Fruit fly (Drosophila melanogaster) whole organism, prepupa: ENCODE data around the gene Prosbeta7.

Experiments
- Blimp-1 ChIP-seq: fragments of 200-800 bp; sonication (Bioruptor generic); optimal IDR thresholded peaks from 3 replicates; lab custom pipeline; 2017; ENCODE audit warnings: missing biosample characterization, missing genetic modification characterization, mild to moderate bottlenecking, moderate library complexity, missing genetic modification reagents
- CG10631 ChIP-seq: fragments of 200-800 bp; sonication (Bioruptor generic); optimal IDR thresholded peaks from 2 replicates; lab custom pipeline; 2016; ENCODE audit warnings: missing biosample characterization, missing genetic modification characterization
- CG11294 ChIP-seq: fragments of 200-800 bp; sonication (Bioruptor generic); IDR thresholded peaks from 2 replicates; pipeline ENCODE4 v1.3.6; 2022; ENCODE audit warnings: missing biosample characterization, missing genetic modification characterization
- CG15336 ChIP-seq: fragments of 200-800 bp; sonication (Bioruptor generic); IDR thresholded peaks from 2 replicates; pipeline ENCODE4 v1.3.6; 2022; ENCODE audit warnings: missing biosample characterization, missing genetic modification characterization
- CG1621 ChIP-seq: fragments of 200-800 bp; sonication (Bioruptor generic); optimal IDR thresholded peaks from 3 replicates; lab custom pipeline; 2018; ENCODE audit warnings: missing biosample characterization, mild to moderate bottlenecking, missing genetic modification characterization
- CG31627 ChIP-seq: fragments of 200-800 bp; sonication (Bioruptor generic); optimal IDR thresholded peaks from 3 replicates; lab custom pipeline; 2016; ENCODE audit warnings: missing biosample characterization, missing genetic modification characterization
- CG3919 ChIP-seq: fragments of 200-800 bp; sonication (Bioruptor generic); optimal IDR thresholded peaks from 3 replicates; lab custom pipeline; 2016; ENCODE audit warnings: missing biosample characterization, missing genetic modification characterization
- CG4318 ChIP-seq: fragments of 200-800 bp; sonication (Bioruptor generic); optimal IDR thresholded peaks from 3 replicates; lab custom pipeline; 2017; ENCODE audit warnings: missing biosample characterization, mild to moderate bottlenecking, missing genetic modification characterization
- CG6163 ChIP-seq: fragments of 200-800 bp; sonication (Bioruptor generic); IDR thresholded peaks from 3 replicates; pipeline ENCODE4 v1.3.6; 2022; ENCODE audit warnings: missing biosample characterization, missing genetic modification characterization
- CG6792 ChIP-seq: fragments of 200-800 bp; sonication (Bioruptor generic); optimal IDR thresholded peaks from 3 replicates; lab custom pipeline; 2016; ENCODE audit warnings: missing biosample characterization, missing genetic modification characterization
- CG6808 ChIP-seq: fragments of 200-800 bp; sonication (Bioruptor generic); optimal IDR thresholded peaks from 3 replicates; lab custom pipeline; 2017; ENCODE audit warnings: missing biosample characterization, missing genetic modification characterization, mild to moderate bottlenecking, moderate library complexity, missing genetic modification reagents
- CG6854 ChIP-seq: fragments of 200-800 bp; sonication (Bioruptor generic); optimal IDR thresholded peaks from 2 replicates; lab custom pipeline; 2017; ENCODE audit warnings: missing biosample characterization, mild to moderate bottlenecking, missing genetic modification characterization
- CG9139 ChIP-seq: fragments of 200-800 bp; sonication (Bioruptor generic); optimal IDR thresholded peaks from 3 replicates; lab custom pipeline; 2017; ENCODE audit warnings: missing biosample characterization, mild to moderate bottlenecking, missing genetic modification characterization
- Eip75B ChIP-seq: fragments of 200-800 bp; sonication (Bioruptor generic); optimal IDR thresholded peaks from 3 replicates; lab custom pipeline; 2016; ENCODE audit warnings: missing biosample characterization, missing genetic modification characterization
- Eip78C ChIP-seq: fragments of 200-800 bp; sonication (Bioruptor generic); peaks from one replicate; lab custom pipeline; 2016; ENCODE audit warnings: missing biosample characterization, missing genetic modification characterization
- Eip93F ChIP-seq: fragments of 200-800 bp; sonication (Bioruptor generic); optimal IDR thresholded peaks from 2 replicates; lab custom pipeline; 2016; ENCODE audit warnings: missing biosample characterization, mild to moderate bottlenecking, missing genetic modification characterization
- Ets96B ChIP-seq: fragments of 200-800 bp; optimal IDR thresholded peaks from 2 replicates; lab custom pipeline; 2019; ENCODE audit warnings: missing biosample characterization, mild to moderate bottlenecking, missing genetic modification characterization, moderate library complexity
- Hr39 ChIP-seq: fragments of 200-800 bp; sonication (Bioruptor generic); optimal IDR thresholded peaks from 2 replicates; lab custom pipeline; 2016; ENCODE audit warnings: missing biosample characterization, missing genetic modification characterization
- OdsH ChIP-seq: fragments of 200-800 bp; sonication (Bioruptor generic); optimal IDR thresholded peaks from 3 replicates; lab custom pipeline; 2016; ENCODE audit warnings: missing biosample characterization, missing genetic modification characterization
- Sox102F ChIP-seq: fragments of 200-800 bp; sonication (Bioruptor generic); optimal IDR thresholded peaks from 2 replicates; lab custom pipeline; 2016; ENCODE audit warnings: missing biosample characterization, mild to moderate bottlenecking, missing genetic modification characterization
- Sox15 ChIP-seq: fragments of 200-800 bp; sonication (Bioruptor generic); optimal IDR thresholded peaks from 3 replicates; lab custom pipeline; 2016; ENCODE audit warnings: missing biosample characterization, missing genetic modification characterization
- achi ChIP-seq: fragments of 200-800 bp; sonication (Bioruptor generic); optimal IDR thresholded peaks from 3 replicates; lab custom pipeline; 2016; ENCODE audit warnings: missing biosample characterization, missing genetic modification characterization
- dac ChIP-seq: fragments of 200-800 bp; sonication (Bioruptor generic); optimal IDR thresholded peaks from 2 replicates; lab custom pipeline; 2017; ENCODE audit warnings: missing biosample characterization, mild to moderate bottlenecking, missing genetic modification characterization
- dsx ChIP-seq: fragments of 200-800 bp; optimal IDR thresholded peaks from 3 replicates; lab custom pipeline; 2019; ENCODE audit warnings: missing biosample characterization, mild to moderate bottlenecking, missing genetic modification characterization, moderate library complexity; ENCODE audit not compliant: poor library complexity, severe bottlenecking
- eg ChIP-seq: fragments of 200-800 bp; sonication (Bioruptor generic); IDR thresholded peaks from 3 replicates; pipeline ENCODE4 v1.3.6; 2022; ENCODE audit warnings: missing biosample characterization, missing genetic modification characterization
- esn ChIP-seq: fragments of 200-800 bp; sonication (Bioruptor generic); optimal IDR thresholded peaks from 2 replicates; lab custom pipeline; 2016; ENCODE audit warnings: missing biosample characterization, mild to moderate bottlenecking, missing genetic modification characterization, moderate library complexity
- fkh ChIP-seq: fragments of 200-800 bp; sonication (Bioruptor generic); optimal IDR thresholded peaks from 3 replicates; lab custom pipeline; 2017; ENCODE audit warnings: missing biosample characterization, mild to moderate bottlenecking, missing genetic modification characterization, moderate library complexity
- salr ChIP-seq, 2 experiments: fragments of 200-800 bp; sonication (Bioruptor generic); optimal IDR thresholded peaks; 3 replicates each; lab custom pipeline; 2016 to 2018; ENCODE audit warnings: missing biosample characterization in 2 of 2, missing genetic modification characterization in 2 of 2, mild to moderate bottlenecking in 1 of 2
- spab ChIP-seq: fragments of 200-800 bp; sonication (Bioruptor generic); optimal IDR thresholded peaks from 2 replicates; lab custom pipeline; 2017; ENCODE audit warnings: missing biosample characterization, mild to moderate bottlenecking, missing genetic modification characterization, missing genetic modification reagents
- ss ChIP-seq, 2 experiments: fragments of 200-800 bp; sonication (Bioruptor generic); optimal IDR thresholded peaks; 2 replicates in 1 of 2; 3 replicates in 1 of 2; lab custom pipeline; 2017 to 2018; ENCODE audit warnings: mild to moderate bottlenecking in 2 of 2, missing biosample characterization in 2 of 2, missing genetic modification characterization in 2 of 2, moderate library complexity in 1 of 2
- svp ChIP-seq: fragments of 200-800 bp; sonication (Bioruptor generic); peaks from one replicate; lab custom pipeline; 2016; ENCODE audit warnings: missing biosample characterization, missing genetic modification characterization
- vri ChIP-seq: fragments of 200-800 bp; sonication (Bioruptor generic); optimal IDR thresholded peaks from 3 replicates; lab custom pipeline; 2016; ENCODE audit warnings: missing biosample characterization, mild to moderate bottlenecking, missing genetic modification characterization

The Prosbeta7 gene

DNA sequence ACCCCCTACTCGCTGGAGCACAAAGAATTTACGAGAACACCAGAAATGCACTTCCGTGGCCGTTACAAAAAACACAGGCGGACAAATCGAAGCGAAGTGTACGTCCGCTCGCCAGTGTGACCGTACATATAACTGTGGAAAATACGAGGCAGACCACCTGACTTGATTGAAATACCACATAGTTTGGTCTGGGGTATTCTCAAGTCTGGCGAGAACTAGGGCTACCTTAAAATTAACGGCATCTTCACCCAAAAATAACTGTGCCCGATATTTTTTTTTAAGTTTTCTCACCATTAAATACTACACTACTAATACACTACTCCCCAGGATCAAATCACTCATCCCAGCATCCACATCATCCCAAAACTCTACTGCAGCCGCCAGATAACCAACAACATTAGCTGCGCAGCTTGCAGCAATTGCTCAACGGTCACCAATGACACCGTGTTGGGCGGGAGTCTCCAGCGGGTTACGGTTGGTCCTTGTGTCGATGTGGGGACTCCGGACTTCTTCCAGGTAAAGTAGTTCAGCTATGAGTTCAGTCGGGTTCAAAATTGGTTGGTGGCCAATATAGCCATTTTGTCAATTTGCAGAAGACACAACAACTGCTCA lies 10.1 kb upstream of the Prosbeta7 start, which contains the start of gene Cerk (continued):
- no peak for TF ChIP-seq CG11294 (GFP tag; lab: Robert Waterston, UW)
- TF ChIP-seq CG4318 = no peak
- no peak for TF ChIP-seq dac (GFP tag; lab: Kevin White, UChicago)
- TF ChIP-seq Sox102F (GFP tag; lab: Kevin White, UChicago) = no peak
- no peak for TF ChIP-seq Eip75B (GFP tag; lab: Kevin White, UChicago)
- peak; percentile 40 for TF ChIP-seq CG1621 (tag; lab: Kevin White, UChicago)
- no peak for TF ChIP-seq CG10631
- peak in 1 of 2 experiments; percentile 6 for TF ChIP-seq salr (GFP tag; optimal IDR thresholded peaks at IDR 0.05; lab: Kevin White, UChicago)
- TF ChIP-seq CG31627 (GFP tag; lab: Kevin White, UChicago) = peak; percentile 23
- TF ChIP-seq CG3919 (GFP tag; lab: Kevin White, UChicago) = peak; percentile 61
- no peak for TF ChIP-seq Blimp-1 (GFP tag; lab: Kevin White, UChicago)

DNA sequence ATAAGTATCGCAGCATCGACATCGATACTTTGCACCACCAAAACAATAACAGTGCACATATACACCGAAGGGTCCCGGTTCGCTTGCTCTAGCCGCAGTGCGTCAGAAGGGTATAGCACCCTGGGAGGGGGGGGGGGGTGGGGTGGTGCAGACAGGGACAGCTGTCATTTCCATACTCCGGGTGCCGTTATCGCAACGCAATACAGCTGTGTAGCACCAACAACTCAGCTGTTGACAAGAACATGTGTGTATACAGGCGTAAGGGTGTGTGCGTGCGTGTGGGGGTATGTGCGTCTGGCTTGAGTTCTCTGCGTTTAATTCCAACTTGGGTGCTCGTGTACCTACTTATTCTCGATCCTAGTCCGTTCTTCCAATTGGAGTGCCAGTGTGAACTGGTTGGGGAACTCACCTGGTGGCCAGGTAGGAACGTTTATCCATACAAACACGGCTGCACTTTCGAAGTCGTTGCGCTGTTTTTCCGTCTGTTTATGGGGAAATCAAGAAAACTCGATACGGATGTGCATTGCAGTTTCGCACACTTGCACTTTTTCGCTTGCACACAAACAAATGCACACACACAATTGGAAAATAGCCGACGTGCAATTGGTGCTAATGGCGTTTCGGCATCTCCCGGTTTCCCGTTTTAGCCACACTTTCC lies 9.5 kb upstream of the Prosbeta7 start:
- TF ChIP-seq dsx (GFP tag; lab: Kevin White, UChicago) (peak; percentile 24), Sox15 (GFP tag; lab: Kevin White, UChicago) (no peak), eg (GFP tag; lab: Robert Waterston, UW) (0 out of 3 replicates have a peak, but pooled peaks have one; percentile 22), CG6163 (GFP tag; lab: Robert Waterston, UW) (no peak), CG1621 (tag; lab: Kevin White, UChicago) (peak; percentile 64), CG9139 (GFP tag; lab: Kevin White, UChicago) (peak; percentile 69), CG6854 (GFP tag; lab: Kevin White, UChicago) (no peak), CG6808 (GFP tag; lab: Kevin White, UChicago) (peak; percentile 41), CG3919 (GFP tag; lab: Kevin White, UChicago) (no peak), Blimp-1 (GFP tag; lab: Kevin White, UChicago) (peak; percentile 21), ss (GFP tag; optimal IDR thresholded peaks at IDR 0.05; lab: Kevin White, UChicago) (peak; percentile 50 to 59), Ets96B (tag; lab: Kevin White, UChicago) (no peak), Eip78C (peak; percentile 67), Eip93F (no peak), fkh (GFP tag; lab: Kevin White, UChicago) (peak; percentile 82), spab (GFP tag; lab: Kevin White, UChicago) (peak; percentile 19)

DNA sequence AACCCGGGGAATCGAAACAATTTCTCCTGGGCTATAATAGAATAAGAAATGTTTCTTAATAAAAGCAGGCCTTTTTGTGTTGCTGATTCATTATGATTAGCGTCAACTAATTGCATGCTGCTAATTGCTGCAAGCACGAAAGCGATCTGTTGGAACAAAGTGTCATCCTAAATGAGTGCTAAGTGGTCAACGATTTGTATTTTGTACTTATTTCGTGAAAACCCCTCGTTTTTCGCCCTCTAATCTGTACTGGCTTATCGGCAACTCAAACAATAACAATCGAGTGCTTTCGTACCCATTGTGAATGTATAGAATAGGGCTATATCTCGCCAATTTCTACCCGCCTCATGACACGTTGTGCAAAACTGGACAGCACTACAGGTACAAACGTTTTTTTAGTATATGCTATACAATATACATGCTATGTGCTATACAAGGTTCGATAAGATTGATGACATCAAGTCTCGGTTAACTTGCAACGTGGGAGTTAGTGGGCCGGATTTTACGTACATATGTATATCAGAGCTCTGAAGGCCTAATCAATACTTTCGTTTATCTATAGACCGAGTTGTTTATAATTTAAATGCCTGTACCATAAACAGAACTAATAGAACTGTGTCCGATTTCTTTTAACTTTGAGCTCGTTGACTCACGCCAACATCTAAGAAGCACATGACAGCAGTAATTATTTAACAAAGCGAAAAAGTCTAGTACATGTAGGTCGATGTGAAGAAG lies 6.5 kb upstream of the Prosbeta7 start:
- TF ChIP-seq svp (peak; percentile 58), Eip78C (peak; percentile 55), CG15336 (GFP tag; lab: Robert Waterston, UW) (no peak), Hr39 (GFP tag; lab: Kevin White, UChicago) (no peak), CG6792 (GFP tag; lab: Kevin White, UChicago) (no peak), achi (GFP tag; lab: Kevin White, UChicago) (no peak), CG31627 (GFP tag; lab: Kevin White, UChicago) (no peak), CG1621 (tag; lab: Kevin White, UChicago) (no peak), esn (GFP tag; lab: Kevin White, UChicago) (peak; percentile 3), OdsH (no peak), CG10631 (no peak), Eip93F (peak; percentile 21), fkh (GFP tag; lab: Kevin White, UChicago) (peak; percentile 33), vri (GFP tag; lab: Kevin White, UChicago) (peak; percentile 55)
